Fruit fly (Drosophila melanogaster) whole organism, prepupa: ENCODE data around the gene Cyp4ac3.

ENCODE experiments used
- Blimp-1 ChIP-seq: fragments of 200-800 bp; sonication (Bioruptor generic); optimal IDR thresholded peaks from 3 replicates; lab custom pipeline; 2017; ENCODE audit warnings: missing biosample characterization, missing genetic modification characterization, mild to moderate bottlenecking, moderate library complexity, missing genetic modification reagents
- CG10631 ChIP-seq: fragments of 200-800 bp; sonication (Bioruptor generic); optimal IDR thresholded peaks from 2 replicates; lab custom pipeline; 2016; ENCODE audit warnings: missing biosample characterization, missing genetic modification characterization
- CG10669 ChIP-seq: fragments of 200-800 bp; sonication (Bioruptor generic); optimal IDR thresholded peaks from 3 replicates; lab custom pipeline; 2018; ENCODE audit warnings: missing biosample characterization, mild to moderate bottlenecking, missing genetic modification characterization, moderate library complexity
- CG11902 ChIP-seq: fragments of 200-800 bp; sonication (Bioruptor generic); optimal IDR thresholded peaks from 3 replicates; lab custom pipeline; 2016; ENCODE audit warnings: missing biosample characterization, missing genetic modification characterization
- CG1621 ChIP-seq: fragments of 200-800 bp; sonication (Bioruptor generic); optimal IDR thresholded peaks from 3 replicates; lab custom pipeline; 2018; ENCODE audit warnings: missing biosample characterization, mild to moderate bottlenecking, missing genetic modification characterization
- CG16779 ChIP-seq: fragments of 200-800 bp; sonication (Bioruptor generic); optimal IDR thresholded peaks from 3 replicates; lab custom pipeline; 2017; ENCODE audit warnings: missing biosample characterization, mild to moderate bottlenecking, missing genetic modification characterization
- CG31627 ChIP-seq: fragments of 200-800 bp; sonication (Bioruptor generic); optimal IDR thresholded peaks from 3 replicates; lab custom pipeline; 2016; ENCODE audit warnings: missing biosample characterization, missing genetic modification characterization
- CG32006 ChIP-seq: fragments of 200-800 bp; sonication (Bioruptor generic); optimal IDR thresholded peaks from 3 replicates; lab custom pipeline; 2017; ENCODE audit warnings: missing biosample characterization, mild to moderate bottlenecking, missing genetic modification characterization
- CG34406 ChIP-seq: fragments of 200-800 bp; sonication (Bioruptor generic); optimal IDR thresholded peaks from 3 replicates; lab custom pipeline; 2016; ENCODE audit warnings: missing biosample characterization, missing genetic modification characterization
- CG6163 ChIP-seq: fragments of 200-800 bp; sonication (Bioruptor generic); IDR thresholded peaks from 3 replicates; pipeline ENCODE4 v1.3.6; 2022; ENCODE audit warnings: missing biosample characterization, missing genetic modification characterization
- CG6276 ChIP-seq: fragments of 200-800 bp; sonication (Bioruptor generic); optimal IDR thresholded peaks from 2 replicates; lab custom pipeline; 2017; ENCODE audit warnings: missing biosample characterization, mild to moderate bottlenecking, missing genetic modification characterization
- CG6792 ChIP-seq: fragments of 200-800 bp; sonication (Bioruptor generic); optimal IDR thresholded peaks from 3 replicates; lab custom pipeline; 2016; ENCODE audit warnings: missing biosample characterization, missing genetic modification characterization
- CG6808 ChIP-seq: fragments of 200-800 bp; sonication (Bioruptor generic); optimal IDR thresholded peaks from 3 replicates; lab custom pipeline; 2017; ENCODE audit warnings: missing biosample characterization, missing genetic modification characterization, mild to moderate bottlenecking, moderate library complexity, missing genetic modification reagents
- CG6854 ChIP-seq: fragments of 200-800 bp; sonication (Bioruptor generic); optimal IDR thresholded peaks from 2 replicates; lab custom pipeline; 2017; ENCODE audit warnings: missing biosample characterization, mild to moderate bottlenecking, missing genetic modification characterization
- CG7368 ChIP-seq: fragments of 200-800 bp; sonication (Bioruptor generic); optimal IDR thresholded peaks from 3 replicates; lab custom pipeline; 2016; ENCODE audit warnings: missing biosample characterization, missing genetic modification characterization
- CG8319 ChIP-seq: fragments of 200-800 bp; sonication (Bioruptor generic); optimal IDR thresholded peaks from 3 replicates; lab custom pipeline; 2016; ENCODE audit warnings: missing biosample characterization, missing genetic modification characterization
- CG8632 ChIP-seq: fragments of 200-800 bp; sonication (Bioruptor generic); optimal IDR thresholded peaks from 3 replicates; lab custom pipeline; 2016; ENCODE audit warnings: missing biosample characterization, missing genetic modification characterization
- CG9139 ChIP-seq: fragments of 200-800 bp; sonication (Bioruptor generic); optimal IDR thresholded peaks from 3 replicates; lab custom pipeline; 2017; ENCODE audit warnings: missing biosample characterization, mild to moderate bottlenecking, missing genetic modification characterization
- Eip75B ChIP-seq: fragments of 200-800 bp; sonication (Bioruptor generic); optimal IDR thresholded peaks from 3 replicates; lab custom pipeline; 2016; ENCODE audit warnings: missing biosample characterization, missing genetic modification characterization
- Eip78C ChIP-seq: fragments of 200-800 bp; sonication (Bioruptor generic); peaks from one replicate; lab custom pipeline; 2016; ENCODE audit warnings: missing biosample characterization, missing genetic modification characterization
- Eip93F ChIP-seq: fragments of 200-800 bp; sonication (Bioruptor generic); optimal IDR thresholded peaks from 2 replicates; lab custom pipeline; 2016; ENCODE audit warnings: missing biosample characterization, mild to moderate bottlenecking, missing genetic modification characterization
- Ets21C ChIP-seq: fragments of 200-800 bp; sonication (Bioruptor generic); optimal IDR thresholded peaks from 3 replicates; lab custom pipeline; 2016; ENCODE audit warnings: missing biosample characterization, missing genetic modification characterization
- Ets96B ChIP-seq: fragments of 200-800 bp; optimal IDR thresholded peaks from 2 replicates; lab custom pipeline; 2019; ENCODE audit warnings: missing biosample characterization, mild to moderate bottlenecking, missing genetic modification characterization, moderate library complexity
- Gug ChIP-seq: fragments of 200-800 bp; sonication (Bioruptor generic); IDR thresholded peaks from 2 replicates; pipeline ENCODE4 v1.3.6; 2022; ENCODE audit warnings: missing biosample characterization, missing genetic modification characterization
- Hr38 ChIP-seq: sonication (Bioruptor generic); optimal IDR thresholded peaks from 2 replicates; lab custom pipeline; 2016; ENCODE audit warnings: missing biosample characterization, missing genetic modification characterization
- Hr39 ChIP-seq: fragments of 200-800 bp; sonication (Bioruptor generic); optimal IDR thresholded peaks from 2 replicates; lab custom pipeline; 2016; ENCODE audit warnings: missing biosample characterization, missing genetic modification characterization
- Hr4 ChIP-seq: fragments of 200-800 bp; sonication (Bioruptor generic); optimal IDR thresholded peaks from 3 replicates; lab custom pipeline; 2016; ENCODE audit warnings: missing biosample characterization, missing genetic modification characterization
- Met ChIP-seq: fragments of 200-800 bp; sonication (Bioruptor generic); optimal IDR thresholded peaks from 3 replicates; lab custom pipeline; 2016; ENCODE audit warnings: missing biosample characterization, missing genetic modification characterization
- OdsH ChIP-seq: fragments of 200-800 bp; sonication (Bioruptor generic); optimal IDR thresholded peaks from 3 replicates; lab custom pipeline; 2016; ENCODE audit warnings: missing biosample characterization, missing genetic modification characterization
- Sox102F ChIP-seq: fragments of 200-800 bp; sonication (Bioruptor generic); optimal IDR thresholded peaks from 2 replicates; lab custom pipeline; 2016; ENCODE audit warnings: missing biosample characterization, mild to moderate bottlenecking, missing genetic modification characterization
- Sox15 ChIP-seq: fragments of 200-800 bp; sonication (Bioruptor generic); optimal IDR thresholded peaks from 3 replicates; lab custom pipeline; 2016; ENCODE audit warnings: missing biosample characterization, missing genetic modification characterization
- cyc ChIP-seq: fragments of 200-800 bp; sonication (Bioruptor generic); optimal IDR thresholded peaks from 3 replicates; lab custom pipeline; 2016; ENCODE audit warnings: missing biosample characterization, missing genetic modification characterization
- dsx ChIP-seq: fragments of 200-800 bp; optimal IDR thresholded peaks from 3 replicates; lab custom pipeline; 2019; ENCODE audit warnings: missing biosample characterization, mild to moderate bottlenecking, missing genetic modification characterization, moderate library complexity; ENCODE audit not compliant: poor library complexity, severe bottlenecking
- esn ChIP-seq: fragments of 200-800 bp; sonication (Bioruptor generic); optimal IDR thresholded peaks from 2 replicates; lab custom pipeline; 2016; ENCODE audit warnings: missing biosample characterization, mild to moderate bottlenecking, missing genetic modification characterization, moderate library complexity
- fd85E ChIP-seq: fragments of 200-800 bp; sonication (Bioruptor generic); optimal IDR thresholded peaks from 3 replicates; lab custom pipeline; 2016; ENCODE audit warnings: missing biosample characterization, missing genetic modification characterization
- fkh ChIP-seq: fragments of 200-800 bp; sonication (Bioruptor generic); optimal IDR thresholded peaks from 3 replicates; lab custom pipeline; 2017; ENCODE audit warnings: missing biosample characterization, mild to moderate bottlenecking, missing genetic modification characterization, moderate library complexity
- lz ChIP-seq: fragments of 200-800 bp; sonication (Bioruptor generic); optimal IDR thresholded peaks from 3 replicates; lab custom pipeline; 2016; ENCODE audit warnings: missing biosample characterization, missing genetic modification characterization
- pdm3 ChIP-seq: fragments of 200-800 bp; sonication (Bioruptor generic); optimal IDR thresholded peaks from 3 replicates; lab custom pipeline; 2016; ENCODE audit warnings: missing biosample characterization, missing genetic modification characterization
- salr ChIP-seq, 2 experiments: fragments of 200-800 bp; sonication (Bioruptor generic); optimal IDR thresholded peaks; 3 replicates each; lab custom pipeline; 2016 to 2018; ENCODE audit warnings: missing biosample characterization in 2 of 2, missing genetic modification characterization in 2 of 2, mild to moderate bottlenecking in 1 of 2
- spab ChIP-seq: fragments of 200-800 bp; sonication (Bioruptor generic); optimal IDR thresholded peaks from 2 replicates; lab custom pipeline; 2017; ENCODE audit warnings: missing biosample characterization, mild to moderate bottlenecking, missing genetic modification characterization, missing genetic modification reagents
- ss ChIP-seq, 2 experiments: fragments of 200-800 bp; sonication (Bioruptor generic); optimal IDR thresholded peaks; 2 replicates in 1 of 2; 3 replicates in 1 of 2; lab custom pipeline; 2017 to 2018; ENCODE audit warnings: mild to moderate bottlenecking in 2 of 2, missing biosample characterization in 2 of 2, missing genetic modification characterization in 2 of 2, moderate library complexity in 1 of 2
- svp ChIP-seq: fragments of 200-800 bp; sonication (Bioruptor generic); peaks from one replicate; lab custom pipeline; 2016; ENCODE audit warnings: missing biosample characterization, missing genetic modification characterization
- topi ChIP-seq: fragments of 200-800 bp; sonication (Bioruptor generic); optimal IDR thresholded peaks from 3 replicates; lab custom pipeline; 2016; ENCODE audit warnings: missing biosample characterization, missing genetic modification characterization

Gene Cyp4ac3

dm6 chr2L:5294392-5295244, 26.3 kb downstream of the Cyp4ac3 start (continued):
- peak; percentile 53 to 72 for TF ChIP-seq ss (GFP tag; optimal IDR thresholded peaks at IDR 0.05; lab: Kevin White, UChicago)
- peak; percentile 81 for TF ChIP-seq Eip78C (GFP tag; lab: Kevin White, UChicago)
- TF ChIP-seq cyc (GFP tag; lab: Kevin White, UChicago): no peak
- peak; percentile 10 for TF ChIP-seq Met
- TF ChIP-seq CG8632 (GFP tag; lab: Kevin White, UChicago): no peak
- TF ChIP-seq Gug: no peak
- TF ChIP-seq Hr38 (GFP tag; lab: Kevin White, UChicago): no peak
- TF ChIP-seq CG9139 (GFP tag; lab: Kevin White, UChicago): no peak
- no peak for TF ChIP-seq CG6276 (GFP tag; lab: Kevin White, UChicago)
- TF ChIP-seq CG16779 (tag; lab: Kevin White, UChicago): peak; percentile 24
- peak; percentile 96 for TF ChIP-seq Blimp-1 (GFP tag; lab: Kevin White, UChicago)
- TF ChIP-seq Hr4 (GFP tag; lab: Kevin White, UChicago): no peak
- TF ChIP-seq Eip75B: peak; percentile 76
- no peak for TF ChIP-seq CG10631
- peak; percentile 41 for TF ChIP-seq CG6808
- no peak for TF ChIP-seq topi (GFP tag; lab: Kevin White, UChicago)
- no peak for TF ChIP-seq Sox15 (GFP tag; lab: Kevin White, UChicago)
- TF ChIP-seq, all 60 proteins: peak for 23

DNA sequence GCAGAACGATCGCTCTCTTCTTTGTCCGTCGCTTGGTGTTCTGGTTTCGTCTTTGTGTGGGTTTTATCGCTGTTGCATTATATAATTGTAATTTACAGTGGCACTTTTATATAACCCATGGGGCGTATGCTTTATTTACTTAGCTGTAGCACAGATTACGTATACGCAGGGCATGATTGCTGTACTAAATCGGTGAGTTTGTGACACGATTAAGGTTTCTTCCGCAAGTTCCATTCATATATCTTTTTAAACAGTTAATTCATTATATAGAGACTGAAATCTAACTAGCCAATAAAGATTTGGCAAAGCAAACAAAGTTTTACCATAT, 26.9 kb downstream of the Cyp4ac3 start:
- TF ChIP-seq CG10631 (no peak), lz (GFP tag; lab: Kevin White, UChicago) (no peak), svp (peak; percentile 74), Eip75B (peak; percentile 37), CG6854 (GFP tag; lab: Kevin White, UChicago) (no peak), fkh (GFP tag; lab: Kevin White, UChicago) (peak; percentile 31), Blimp-1 (GFP tag; lab: Kevin White, UChicago) (no peak), Hr39 (GFP tag; lab: Kevin White, UChicago) (no peak), Sox102F (GFP tag; lab: Kevin White, UChicago) (no peak), CG10669 (GFP tag; lab: Kevin White, UChicago) (no peak), topi (GFP tag; lab: Kevin White, UChicago) (peak; percentile 32), Eip93F (GFP tag; lab: Kevin White, UChicago) (peak; percentile 16), CG9139 (GFP tag; lab: Kevin White, UChicago) (peak; percentile 50), Eip78C (GFP tag; lab: Kevin White, UChicago) (peak; percentile 19), CG6276 (GFP tag; lab: Kevin White, UChicago) (no peak), CG8319 (GFP tag; lab: Kevin White, UChicago) (no peak), CG7368 (peak; percentile 13)

- TF ChIP-seq cyc (GFP tag; lab: Kevin White, UChicago) (peak; percentile 50), Met (peak; percentile 59), CG9139 (GFP tag; lab: Kevin White, UChicago) (peak; percentile 67), Ets96B (tag; lab: Kevin White, UChicago) (peak; percentile 94), CG6276 (GFP tag; lab: Kevin White, UChicago) (peak; percentile 46), esn (GFP tag; lab: Kevin White, UChicago) (peak; percentile 72), CG6163 (GFP tag; lab: Robert Waterston, UW) (peak; percentile 76), salr (GFP tag; optimal IDR thresholded peaks at IDR 0.05; lab: Kevin White, UChicago) (peak; percentile 68 to 87), Eip93F (GFP tag; lab: Kevin White, UChicago) (peak; percentile 52), CG31627 (peak; percentile 63), Ets21C (GFP tag; lab: Kevin White, UChicago) (peak; percentile 33), spab (GFP tag; lab: Kevin White, UChicago) (peak; percentile 93), CG10631 (peak; percentile 85), CG1621 (tag; lab: Kevin White, UChicago) (peak; percentile 87), Hr4 (GFP tag; lab: Kevin White, UChicago) (peak; percentile 62), CG6808 (peak; percentile 92), CG6792 (GFP tag; lab: Kevin White, UChicago) (peak; percentile 72), pdm3 (peak; percentile 72), CG34406 (peak; percentile 76), Gug (peak; percentile 43), CG11902 (GFP tag; lab: Kevin White, UChicago) (peak; percentile 63), OdsH (GFP tag; lab: Kevin White, UChicago) (peak; percentile 83), fd85E (GFP tag; lab: Kevin White, UChicago) (no peak), Sox15 (GFP tag; lab: Kevin White, UChicago) (peak; percentile 47), dsx (GFP tag; lab: Kevin White, UChicago) (peak; percentile 89), topi (GFP tag; lab: Kevin White, UChicago) (peak; percentile 80), CG32006 (peak; percentile 83), Eip75B (peak; percentile 59)
Measured at dm6 chr2L:5296672-5297288, 28.5 kb downstream of the Cyp4ac3 start.
